Worm (Caenorhabditis elegans) whole organism, L1 larva: ENCODE measurements around the gene best-24.

Source experiments
- Y116A8C.19 ChIP-seq: sonication (generic microtip); optimal IDR thresholded peaks from 2 replicates; lab custom pipeline; 2016; ENCODE audit warnings: missing compliant biosample characterization, missing genetic modification characterization, borderline replicate concordance
- ama-1 ChIP-seq: fragments of 150-350 bp; optimal IDR thresholded peaks from 2 replicates; lab custom pipeline; 2014
- blmp-1 ChIP-seq: fragments of 150-350 bp; optimal IDR thresholded peaks from 2 replicates; lab custom pipeline; 2014; ENCODE audit warnings: missing biosample characterization, missing genetic modification characterization
- dpl-1 ChIP-seq, 3 experiments: fragments of 150-350 bp in 2 of 3; sonication (generic microtip) in 1 of 3; optimal IDR thresholded peaks; 2 replicates each; lab custom pipeline; 2014 to 2017; ENCODE audit warnings: missing biosample characterization in 3 of 3, missing genetic modification characterization in 3 of 3, missing genetic modification reagents in 3 of 3
- lin-15B ChIP-seq: fragments of 150-350 bp; sonication (generic microtip); optimal IDR thresholded peaks from 3 replicates; lab custom pipeline; 2014; ENCODE audit warnings: missing biosample characterization, missing genetic modification characterization
- lin-35 ChIP-seq, 2 experiments: fragments of 150-350 bp; optimal IDR thresholded peaks; 2 replicates each; lab custom pipeline; 2014; ENCODE audit warnings: missing biosample characterization in 2 of 2, missing genetic modification characterization in 2 of 2, missing genetic modification reagents in 2 of 2
- nhr-11 ChIP-seq: fragments of 150-350 bp; optimal IDR thresholded peaks from 2 replicates; lab custom pipeline; 2014; ENCODE audit warnings: missing biosample characterization, missing genetic modification characterization
- nhr-20 ChIP-seq: sonication (generic microtip); optimal IDR thresholded peaks from 2 replicates; lab custom pipeline; 2016; ENCODE audit warnings: mild to moderate bottlenecking, missing genetic modification characterization, missing compliant biosample characterization
- nhr-28 ChIP-seq: fragments of 150-350 bp; optimal IDR thresholded peaks from 2 replicates; lab custom pipeline; 2014; ENCODE audit warnings: missing biosample characterization, missing genetic modification characterization
- nhr-76 ChIP-seq: sonication (generic microtip); optimal IDR thresholded peaks from 2 replicates; lab custom pipeline; 2017; ENCODE audit warnings: missing biosample characterization, missing genetic modification characterization
- nhr-90 ChIP-seq: sonication (generic microtip); optimal IDR thresholded peaks from 2 replicates; lab custom pipeline; 2016; ENCODE audit warnings: mild to moderate bottlenecking, missing genetic modification characterization, missing compliant biosample characterization; ENCODE audit not compliant: poor library complexity
- snpc-4 ChIP-seq: fragments of 150-350 bp; optimal IDR thresholded peaks from 2 replicates; lab custom pipeline; 2014; ENCODE audit warnings: missing biosample characterization, missing genetic modification characterization
- ztf-4 ChIP-seq: fragments of 150-350 bp; optimal IDR thresholded peaks from 2 replicates; lab custom pipeline; 2014; ENCODE audit warnings: missing biosample characterization, missing genetic modification characterization

DNA sequence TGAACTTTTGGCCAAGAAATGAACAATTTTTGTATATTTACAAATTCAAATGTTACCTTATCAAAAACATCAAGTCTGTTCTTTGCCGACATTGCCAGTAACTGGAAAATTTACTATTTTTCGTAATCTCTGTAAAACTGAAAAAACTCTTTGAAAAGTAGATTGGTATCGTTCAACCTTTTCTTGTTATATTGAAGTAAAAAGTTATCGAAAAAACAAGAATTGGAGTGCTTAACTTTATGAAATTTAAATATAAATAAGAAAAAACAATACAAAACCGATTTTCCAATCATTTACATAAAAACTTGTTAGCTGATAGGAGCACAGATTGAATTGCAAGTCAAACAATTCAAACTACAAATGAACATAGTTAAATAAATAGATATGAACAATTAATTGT lies 16.0 kb upstream of the best-24 start, which contains the start of gene ZK688.11:
- no peak for TF ChIP-seq nhr-28
- no peak for TF ChIP-seq nhr-11 (tag; lab: Kevin White, UChicago)
- TF ChIP-seq blmp-1, result no peak
- no peak for TF ChIP-seq nhr-20 (tag; lab: Kevin White, UChicago)
- no peak for TF ChIP-seq snpc-4 (tag; lab: Kevin White, UChicago)
- TF ChIP-seq nhr-76 (tag; lab: Kevin White, UChicago), result no peak
- no peak for TF ChIP-seq dpl-1 (GFP tag; optimal IDR thresholded peaks at IDR 0.05; lab: Kevin White, UChicago)
- TF ChIP-seq Y116A8C.19, result no peak
- TF ChIP-seq ama-1 (lab: Kevin White, UChicago), result no peak
- no peak for TF ChIP-seq nhr-90 (tag; lab: Kevin White, UChicago)
- no peak for TF ChIP-seq ztf-4 (tag; lab: Kevin White, UChicago)
- no peak for TF ChIP-seq lin-15B (tag; lab: Kevin White, UChicago)
- no peak for TF ChIP-seq lin-35 (GFP tag; optimal IDR thresholded peaks at IDR 0.05; lab: Kevin White, UChicago)
